Fruit fly (Drosophila melanogaster) whole organism, embryonic: ENCODE measurements around the gene Dpp10.

Experiments used
- Aef1 ChIP-seq: fragments of 200-800 bp; sonication (Bioruptor generic); IDR thresholded peaks from 3 replicates; pipeline ENCODE4 v1.3.6; 2022; ENCODE audit warnings: missing biosample characterization, missing genetic modification characterization
- Awh ChIP-seq: fragments of 200-800 bp; sonication (Bioruptor generic); IDR thresholded peaks from 2 replicates; pipeline ENCODE4, ENCODE4 v1.3.6; 2022; ENCODE audit warnings: missing biosample characterization, missing genetic modification characterization
- CG10267 ChIP-seq: fragments of 200-800 bp; sonication (Bioruptor generic); optimal IDR thresholded peaks from 2 replicates; lab custom pipeline; 2018; ENCODE audit warnings: missing biosample characterization, mild to moderate bottlenecking, missing genetic modification characterization, moderate library complexity
- CG10431 ChIP-seq: fragments of 200-800 bp; sonication (Bioruptor generic); optimal IDR thresholded peaks from 3 replicates; lab custom pipeline; 2018; ENCODE audit warnings: missing biosample characterization, mild to moderate bottlenecking, missing genetic modification characterization
- CG12391 ChIP-seq: fragments of 200-800 bp; sonication (Bioruptor generic); optimal IDR thresholded peaks from 3 replicates; lab custom pipeline; 2018; ENCODE audit warnings: missing biosample characterization, mild to moderate bottlenecking, missing genetic modification characterization, moderate library complexity
- CG13287 ChIP-seq: fragments of 200-800 bp; sonication (Bioruptor generic); IDR thresholded peaks from 2 replicates; pipeline ENCODE4 v1.3.6; 2022; ENCODE audit warnings: missing biosample characterization, missing genetic modification characterization; ENCODE audit not compliant: partially characterized antibody
- CG14965 ChIP-seq: fragments of 200-800 bp; sonication (Bioruptor generic); optimal IDR thresholded peaks from 2 replicates; lab custom pipeline; 2016; ENCODE audit warnings: missing biosample characterization, missing genetic modification characterization, borderline replicate concordance
- CG1602 ChIP-seq: fragments of 200-800 bp; sonication (Bioruptor generic); optimal IDR thresholded peaks from 3 replicates; lab custom pipeline; 2016; ENCODE audit warnings: missing biosample characterization, missing genetic modification characterization
- CG17186 ChIP-seq: fragments of 200-800 bp; sonication (Bioruptor generic); optimal IDR thresholded peaks from 3 replicates; lab custom pipeline; 2017; ENCODE audit warnings: missing biosample characterization, missing genetic modification reagents, missing genetic modification characterization
- CG17802 ChIP-seq: fragments of 200-800 bp; sonication (Bioruptor generic); optimal IDR thresholded peaks from 2 replicates; lab custom pipeline; 2018; ENCODE audit warnings: missing biosample characterization, mild to moderate bottlenecking, missing genetic modification characterization, moderate library complexity
- CG17829 ChIP-seq: fragments of 200-800 bp; optimal IDR thresholded peaks from 2 replicates; lab custom pipeline; 2019; ENCODE audit warnings: missing biosample characterization, mild to moderate bottlenecking, missing genetic modification characterization, moderate library complexity
- CG18599 ChIP-seq: fragments of 200-800 bp; sonication (Bioruptor generic); optimal IDR thresholded peaks from 3 replicates; lab custom pipeline; 2017; ENCODE audit warnings: missing biosample characterization, missing genetic modification characterization, mild to moderate bottlenecking, moderate library complexity, missing genetic modification reagents
- CG30020 ChIP-seq: fragments of 200-800 bp; optimal IDR thresholded peaks from 2 replicates; lab custom pipeline; 2019; ENCODE audit warnings: missing biosample characterization, mild to moderate bottlenecking, missing genetic modification characterization, moderate library complexity
- CG30403 ChIP-seq: fragments of 200-800 bp; sonication (Bioruptor generic); optimal IDR thresholded peaks from 3 replicates; lab custom pipeline; 2016; ENCODE audit warnings: missing biosample characterization, missing genetic modification characterization
- CG31224 ChIP-seq: fragments of 200-800 bp; sonication (Bioruptor generic); IDR thresholded peaks from 2 replicates; pipeline ENCODE4 v1.3.6; 2022; ENCODE audit warnings: missing biosample characterization, missing genetic modification characterization
- CG32772 ChIP-seq: fragments of 200-800 bp; sonication (Bioruptor generic); IDR thresholded peaks from 2 replicates; pipeline ENCODE4 v1.3.6; 2022; ENCODE audit warnings: missing biosample characterization, missing genetic modification characterization
- CG3407 ChIP-seq: fragments of 200-800 bp; sonication (Bioruptor generic); optimal IDR thresholded peaks from 2 replicates; lab custom pipeline; 2018; ENCODE audit warnings: missing biosample characterization, mild to moderate bottlenecking, missing genetic modification characterization
- CG43689 ChIP-seq: fragments of 200-800 bp; sonication (Bioruptor generic); IDR thresholded peaks from 2 replicates; pipeline ENCODE4 v1.3.6; 2022; ENCODE audit warnings: missing biosample characterization, missing genetic modification characterization
- CG6689 ChIP-seq: fragments of 200-800 bp; sonication (Bioruptor generic); IDR thresholded peaks from 2 replicates; pipeline ENCODE4 v1.3.6; 2022; ENCODE audit warnings: missing biosample characterization, missing genetic modification characterization
- CG8089 ChIP-seq: fragments of 200-800 bp; sonication (Bioruptor generic); optimal IDR thresholded peaks from 3 replicates; lab custom pipeline; 2016; ENCODE audit warnings: missing biosample characterization, missing genetic modification characterization
- CG9727 ChIP-seq: fragments of 200-800 bp; sonication (Bioruptor generic); optimal IDR thresholded peaks from 3 replicates; lab custom pipeline; 2017; ENCODE audit warnings: missing biosample characterization, mild to moderate bottlenecking, missing genetic modification characterization
- CHES-1-like ChIP-seq: fragments of 200-800 bp; sonication (Bioruptor generic); optimal IDR thresholded peaks from 2 replicates; lab custom pipeline; 2016; ENCODE audit warnings: missing biosample characterization, missing genetic modification characterization
- Dll ChIP-seq: fragments of 200-800 bp; sonication (Bioruptor generic); IDR thresholded peaks from 4 replicates; pipeline ENCODE4 v1.3.6; 2022; ENCODE audit warnings: missing biosample characterization, missing genetic modification characterization; ENCODE audit not compliant: partially characterized antibody
- E2f2 ChIP-seq: fragments of 200-800 bp; sonication (Bioruptor generic); IDR thresholded peaks from 2 replicates; pipeline ENCODE4 v1.3.6; 2022; ENCODE audit warnings: missing biosample characterization, missing genetic modification characterization
- Ets65A ChIP-seq: fragments of 200-800 bp; sonication (Bioruptor generic); peaks from one replicate; lab custom pipeline; 2016; ENCODE audit warnings: missing biosample characterization, missing genetic modification characterization
- HLHmδ ChIP-seq: fragments of 200-800 bp; sonication (Bioruptor generic); optimal IDR thresholded peaks from 2 replicates; lab custom pipeline; 2018; ENCODE audit warnings: missing biosample characterization, mild to moderate bottlenecking, missing genetic modification characterization, moderate library complexity
- Lhr ChIP-seq: fragments of 200-800 bp; sonication (Bioruptor generic); optimal IDR thresholded peaks from 3 replicates; lab custom pipeline; 2017; ENCODE audit warnings: mild to moderate bottlenecking, missing biosample characterization, missing genetic modification reagents, missing genetic modification characterization
- NfI ChIP-seq: fragments of 200-800 bp; sonication (Bioruptor generic); optimal IDR thresholded peaks from 3 replicates; lab custom pipeline; 2018; ENCODE audit warnings: missing biosample characterization, mild to moderate bottlenecking, missing genetic modification characterization, moderate library complexity
- Opbp ChIP-seq: fragments of 200-800 bp; sonication (Bioruptor generic); IDR thresholded peaks from 3 replicates; pipeline ENCODE4 v1.3.6; 2022; ENCODE audit warnings: missing biosample characterization, missing genetic modification characterization; ENCODE audit not compliant: partially characterized antibody
- Scr ChIP-seq: fragments of 200-800 bp; sonication (Bioruptor generic); IDR thresholded peaks from 2 replicates; pipeline ENCODE4 v1.3.6; 2022; ENCODE audit warnings: missing biosample characterization, missing genetic modification characterization; ENCODE audit not compliant: partially characterized antibody
- Side ChIP-seq: fragments of 200-800 bp; sonication (Bioruptor generic); optimal IDR thresholded peaks from 2 replicates; lab custom pipeline; 2016; ENCODE audit warnings: missing biosample characterization, missing genetic modification characterization
- Trl ChIP-seq, 3 experiments: fragments of >200 bp in 2 of 3; fragments of 200-800 bp in 1 of 3; sonication (Bioruptor generic) in 1 of 3; optimal IDR thresholded peaks; 2 replicates in 1 of 3; 3 replicates in 2 of 3; lab custom pipeline; 2016 to 2017; ENCODE audit warnings: missing biosample characterization in 1 of 3, missing genetic modification characterization in 1 of 3
- YL-1 ChIP-seq: fragments of 200-800 bp; sonication (Bioruptor generic); optimal IDR thresholded peaks from 3 replicates; lab custom pipeline; 2017; ENCODE audit warnings: missing biosample characterization, mild to moderate bottlenecking, missing genetic modification characterization
- caup ChIP-seq: fragments of 200-800 bp; sonication (Bioruptor generic); optimal IDR thresholded peaks from 3 replicates; lab custom pipeline; 2017; ENCODE audit warnings: missing biosample characterization, mild to moderate bottlenecking, missing genetic modification characterization, moderate library complexity; ENCODE audit not compliant: severe bottlenecking
- cg ChIP-seq: fragments of 200-800 bp; sonication (Bioruptor generic); optimal IDR thresholded peaks from 3 replicates; lab custom pipeline; 2019; ENCODE audit warnings: missing biosample characterization, mild to moderate bottlenecking, missing genetic modification characterization, moderate library complexity
- crp ChIP-seq, 2 experiments: fragments of 200-800 bp; sonication (Bioruptor generic); optimal IDR thresholded peaks; 2 replicates in 1 of 2; 3 replicates in 1 of 2; lab custom pipeline; 2017; ENCODE audit warnings: missing biosample characterization in 2 of 2, missing genetic modification characterization in 2 of 2, mild to moderate bottlenecking in 1 of 2, moderate library complexity in 1 of 2
- da ChIP-seq: fragments of 200-800 bp; sonication (Bioruptor generic); optimal IDR thresholded peaks from 2 replicates; lab custom pipeline; 2016; ENCODE audit warnings: missing biosample characterization, missing genetic modification characterization
- danr ChIP-seq: fragments of 200-800 bp; sonication (Bioruptor generic); IDR thresholded peaks from 2 replicates; pipeline ENCODE4 v1.3.6; 2022; ENCODE audit warnings: missing biosample characterization, missing genetic modification characterization
- gcm2 ChIP-seq: fragments of 200-800 bp; sonication (Bioruptor generic); optimal IDR thresholded peaks from 2 replicates; lab custom pipeline; 2016; ENCODE audit warnings: missing biosample characterization, missing genetic modification characterization
- gt ChIP-seq: fragments of 200-800 bp; sonication (Bioruptor generic); IDR thresholded peaks from 2 replicates; pipeline ENCODE4 v1.3.6; 2022; ENCODE audit warnings: missing biosample characterization, missing genetic modification characterization
- inv ChIP-seq: fragments of 200-800 bp; sonication (Bioruptor generic); IDR thresholded peaks from 2 replicates; pipeline ENCODE4 v1.3.6; 2022; ENCODE audit warnings: missing biosample characterization, missing genetic modification characterization; ENCODE audit not compliant: partially characterized antibody
- klu ChIP-seq: fragments of 200-800 bp; sonication (Bioruptor generic); IDR thresholded peaks from 2 replicates; pipeline ENCODE4 v1.3.6; 2022; ENCODE audit warnings: missing biosample characterization, missing genetic modification characterization
- mam ChIP-seq: fragments of 200-800 bp; sonication (Bioruptor generic); optimal IDR thresholded peaks from 3 replicates; lab custom pipeline; 2016; ENCODE audit warnings: missing biosample characterization, missing genetic modification characterization
- p53 ChIP-seq: fragments of 200-800 bp; sonication (Bioruptor generic); optimal IDR thresholded peaks from 2 replicates; lab custom pipeline; 2016; ENCODE audit warnings: missing biosample characterization, missing genetic modification characterization
- pho ChIP-seq: fragments of 200-800 bp; sonication (Bioruptor generic); optimal IDR thresholded peaks from 2 replicates; lab custom pipeline; 2016; ENCODE audit warnings: missing biosample characterization, missing genetic modification characterization
- shn ChIP-seq: fragments of 200-800 bp; sonication (Bioruptor generic); optimal IDR thresholded peaks from 3 replicates; lab custom pipeline; 2016; ENCODE audit warnings: missing biosample characterization, missing genetic modification characterization
- tna ChIP-seq: fragments of 200-800 bp; sonication (Bioruptor generic); IDR thresholded peaks from 2 replicates; pipeline ENCODE4 v1.3.6; 2022; ENCODE audit warnings: missing biosample characterization, missing genetic modification characterization; ENCODE audit not compliant: partially characterized antibody
- vvl ChIP-seq: fragments of 200-800 bp; sonication (Bioruptor generic); IDR thresholded peaks from 2 replicates; pipeline ENCODE4 v1.3.6; 2022; ENCODE audit warnings: missing biosample characterization, missing genetic modification characterization
- zen ChIP-seq: fragments of 200-800 bp; sonication (Bioruptor generic); optimal IDR thresholded peaks from 3 replicates; lab custom pipeline; 2018; ENCODE audit warnings: missing biosample characterization, mild to moderate bottlenecking, missing genetic modification characterization, moderate library complexity

Dpp10 gene

dm6 chr2L:6566020-6566687 is 34.7 kb downstream of the Dpp10 start, which contains the start of gene CG13766 (continued):
- no peak for TF ChIP-seq cg (GFP tag; lab: Kevin White, UChicago)
- no peak for TF ChIP-seq mam (GFP tag; lab: Kevin White, UChicago)
- TF ChIP-seq CG17186 (GFP tag; lab: Kevin White, UChicago): no peak
- TF ChIP-seq E2f2 (GFP tag; lab: Robert Waterston, UW): no peak
- no peak for TF ChIP-seq p53
- TF ChIP-seq HLHmδ (GFP tag; lab: Kevin White, UChicago): no peak
- TF ChIP-seq CG3407: no peak
- no peak for TF ChIP-seq CG31224 (GFP tag; lab: Robert Waterston, UW)
- TF ChIP-seq Dll: peak; percentile 81; the same call in 3 of the 4 replicates
- no peak for TF ChIP-seq caup (GFP tag; lab: Kevin White, UChicago)
- no peak for TF ChIP-seq NfI (GFP tag; lab: Kevin White, UChicago)
- no peak for TF ChIP-seq Side
- TF ChIP-seq CG14965 (GFP tag; lab: Kevin White, UChicago): no peak
- TF ChIP-seq crp (GFP tag; optimal IDR thresholded peaks at IDR 0.05; lab: Kevin White, UChicago): no peak
- TF ChIP-seq CG18599: no peak
- TF ChIP-seq CG30403 (GFP tag; lab: Kevin White, UChicago): no peak
- no peak for TF ChIP-seq CG6689 (GFP tag; lab: Robert Waterston, UW)
- no peak for TF ChIP-seq shn (GFP tag; lab: Kevin White, UChicago)
- TF ChIP-seq inv (GFP tag; lab: Robert Waterston, UW): peak; percentile 75
- TF ChIP-seq da: no peak
- peak; percentile 15 for TF ChIP-seq CG12391 (tag; lab: Kevin White, UChicago)
- TF ChIP-seq Ets65A (GFP tag; lab: Kevin White, UChicago): peak; percentile 48
- TF ChIP-seq Aef1 (GFP tag; lab: Robert Waterston, UW): no peak
- TF ChIP-seq klu (GFP tag; lab: Robert Waterston, UW): no peak
- TF ChIP-seq Lhr: peak; percentile 84
- TF ChIP-seq Trl (optimal IDR thresholded peaks at IDR 0.05; lab: Kevin White, UChicago): no peak
- no peak for TF ChIP-seq Trl (GFP tag; optimal IDR thresholded peaks at IDR 0.05; lab: Kevin White, UChicago)
- peak; percentile 35 for TF ChIP-seq CG30020 (tag; lab: Kevin White, UChicago)
- peak; percentile 98 for TF ChIP-seq tna (GFP tag; lab: Robert Waterston, UW)
- TF ChIP-seq CG32772 (GFP tag; lab: Robert Waterston, UW): no peak
- peak; percentile 79; the same call in 2 of the 3 replicates for TF ChIP-seq Opbp (GFP tag; lab: Robert Waterston, UW)
- no peak for TF ChIP-seq danr (GFP tag; lab: Robert Waterston, UW)
- peak; percentile 28 for TF ChIP-seq CG10267
- no peak for TF ChIP-seq zen (tag; lab: Kevin White, UChicago)
- TF ChIP-seq CG10431 (GFP tag; lab: Kevin White, UChicago): no peak
- no peak for TF ChIP-seq CHES-1-like (GFP tag; lab: Kevin White, UChicago)
- TF ChIP-seq gcm2 (GFP tag; lab: Kevin White, UChicago): no peak
- no peak for TF ChIP-seq CG8089
- no peak for TF ChIP-seq vvl
- TF ChIP-seq YL-1 (GFP tag; lab: Kevin White, UChicago): peak; percentile 15
- TF ChIP-seq CG17829: peak; percentile 41
- TF ChIP-seq CG13287 (GFP tag; lab: Robert Waterston, UW): peak; percentile 94
- no peak for TF ChIP-seq CG1602 (GFP tag; lab: Kevin White, UChicago)
- TF ChIP-seq Scr: peak; percentile 86
- TF ChIP-seq gt (GFP tag; lab: Robert Waterston, UW): no peak
- TF ChIP-seq CG9727 (GFP tag; lab: Kevin White, UChicago): no peak
- TF ChIP-seq Awh: no peak
- no peak for TF ChIP-seq CG43689 (GFP tag; lab: Robert Waterston, UW)
- no peak for TF ChIP-seq pho (GFP tag; lab: Kevin White, UChicago)
- no peak for TF ChIP-seq CG17802 (tag; lab: Kevin White, UChicago)
